Worm (Caenorhabditis elegans): ENCODE data around the gene Y54G2A.57.

DNA sequence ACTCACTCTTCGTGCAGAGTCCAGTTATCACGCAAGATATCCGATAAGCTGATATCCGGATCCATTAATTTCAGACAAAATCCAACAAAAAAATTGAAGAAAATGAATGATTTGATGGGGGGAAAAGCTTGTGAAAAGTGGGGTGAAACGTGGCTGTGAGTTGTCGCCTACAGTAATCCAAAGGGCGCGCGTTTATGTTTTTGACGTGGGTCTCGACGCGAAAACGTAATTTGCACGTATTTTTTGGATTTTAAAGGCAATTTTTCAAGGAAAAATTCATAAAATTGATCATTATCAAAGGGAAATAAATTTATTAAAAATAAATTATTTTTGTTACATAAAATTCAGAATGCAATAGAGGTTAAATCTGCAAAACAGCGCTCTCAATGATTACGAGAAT, 39.1 kb downstream of the Y54G2A.57 start, which contains the start of gene Y54G2A.73:
- TF ChIP-seq zip-11 (GFP tag; IDR thresholded peaks at IDR 0.05): no peak
- no peak for TF ChIP-seq ztf-11 (tag; optimal IDR thresholded peaks at IDR 0.05)
- no peak for TF ChIP-seq aly-2 (tag; optimal IDR thresholded peaks at IDR 0.05)
- no peak for TF ChIP-seq ZK546.5 (tag; optimal IDR thresholded peaks at IDR 0.05)
- TF ChIP-seq unc-130 (GFP tag; optimal IDR thresholded peaks at IDR 0.05): no peak
- TF ChIP-seq ztf-7 (tag; optimal IDR thresholded peaks at IDR 0.05): no peak
- no peak for TF ChIP-seq ZK337.2 (GFP tag; IDR thresholded peaks at IDR 0.05)
- no peak for TF ChIP-seq lin-13 (GFP tag; optimal IDR thresholded peaks at IDR 0.05)
- TF ChIP-seq sdz-12 (GFP tag; optimal IDR thresholded peaks at IDR 0.05): no peak
- TF ChIP-seq unc-62 (GFP tag; optimal IDR thresholded peaks at IDR 0.05 in 1 of 2): no peak
- no peak for TF ChIP-seq unc-62 (tag; optimal IDR thresholded peaks at IDR 0.05)
